Fruit fly (Drosophila melanogaster): ENCODE measurements around the gene CG33630.

- TF ChIP-seq insv (optimal IDR thresholded peaks at IDR 0.05) (no peak), ttk (optimal IDR thresholded peaks at IDR 0.05) (no peak), Myc (optimal IDR thresholded peaks at IDR 0.05) (no peak), psq (optimal IDR thresholded peaks at IDR 0.05) (no peak), Sin3A (optimal IDR thresholded peaks at IDR 0.05) (no peak), h (optimal IDR thresholded peaks at IDR 0.05) (no peak)
Measured at dm6 chr3R:10078468-10079143, 16.2 kb downstream of the CG33630 start.
